Worm (Caenorhabditis elegans): ENCODE results near the gene nhr-98.

DNA sequence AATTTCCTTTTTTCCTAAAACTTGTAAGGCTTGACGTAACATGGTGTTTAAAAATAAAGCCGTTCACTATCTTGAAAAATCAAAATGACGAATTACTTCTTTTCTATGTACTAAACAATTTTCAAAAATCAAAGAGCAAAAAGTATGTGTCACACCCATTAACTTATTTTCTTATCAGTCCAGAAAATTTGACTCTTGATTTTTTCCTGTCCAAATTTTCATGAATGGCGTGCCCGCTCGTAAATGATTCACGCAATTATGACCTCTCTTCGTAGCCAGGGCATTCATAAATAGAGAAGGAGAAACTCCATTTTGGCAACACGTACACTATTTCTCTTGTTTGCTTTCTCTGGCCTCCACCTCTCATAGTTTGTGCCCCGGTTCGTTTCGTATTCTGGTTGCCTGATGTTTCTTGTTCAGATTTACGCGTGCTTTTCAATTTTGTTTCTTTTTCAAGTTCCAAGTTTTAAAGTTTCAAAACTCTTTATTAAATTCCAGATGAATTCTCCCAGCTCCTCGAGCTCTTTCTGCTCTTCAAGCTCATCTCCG, 24.1 kb downstream of the nhr-98 start, which contains the start of gene nhr-55:
- TF ChIP-seq ztf-6 (GFP tag; IDR thresholded peaks at IDR 0.05) = no peak
- TF ChIP-seq him-1 (tag; optimal IDR thresholded peaks at IDR 0.05) = no peak
- no peak for TF ChIP-seq Y53F4B.3 (GFP tag; IDR thresholded peaks at IDR 0.05)
- TF ChIP-seq rpc-1 (optimal IDR thresholded peaks at IDR 0.05) = no peak
- no peak for TF ChIP-seq rpc-1 (tag; optimal IDR thresholded peaks at IDR 0.05)
- TF ChIP-seq ama-1 (optimal IDR thresholded peaks at IDR 0.05) = no peak
- TF ChIP-seq ama-1 (GFP tag; optimal IDR thresholded peaks at IDR 0.05) = no peak
- no peak for TF ChIP-seq atf-7 (tag; optimal IDR thresholded peaks at IDR 0.05)
- no peak for TF ChIP-seq ztf-25 (GFP tag; IDR thresholded peaks at IDR 0.05)
- TF ChIP-seq F10E7.11 (tag; optimal IDR thresholded peaks at IDR 0.05) = no peak
- no peak for TF ChIP-seq Y67H2A.10 (GFP tag; conservative IDR thresholded peaks at IDR 0.05)
- no peak for TF ChIP-seq Y56A3A.18 (GFP tag; IDR thresholded peaks at IDR 0.05)
- no peak for TF ChIP-seq snpc-4 (GFP tag; optimal IDR thresholded peaks at IDR 0.05)
- no peak for TF ChIP-seq snpc-4 (tag; optimal IDR thresholded peaks at IDR 0.05)
- TF ChIP-seq gei-17 (GFP tag; optimal IDR thresholded peaks at IDR 0.05) = no peak

All from whole organism, young adult.